Worm (Caenorhabditis elegans) whole organism, young adult: ENCODE results near the gene hsp-110.

Experiments
- D2030.7 ChIP-seq: fragments of 200-800 bp; sonication (Bioruptor generic); IDR thresholded peaks from 2 replicates; pipeline ENCODE4 v1.3.6; 2022; ENCODE audit warnings: missing genetic modification reagents, missing genetic modification characterization, missing compliant biosample characterization
- F10E7.11 ChIP-seq: sonication (generic microtip); optimal IDR thresholded peaks from 2 replicates; lab custom pipeline; 2017; ENCODE audit warnings: mild to moderate bottlenecking, missing genetic modification characterization, moderate library complexity, missing compliant biosample characterization
- F22D6.2 ChIP-seq: sonication (generic microtip); optimal IDR thresholded peaks from 2 replicates; lab custom pipeline; 2016; ENCODE audit warnings: mild to moderate bottlenecking, missing genetic modification characterization, missing compliant biosample characterization
- F23B12.7 ChIP-seq: sonication (generic microtip); optimal IDR thresholded peaks from 2 replicates; lab custom pipeline; 2017; ENCODE audit warnings: missing genetic modification characterization, mild to moderate bottlenecking, missing compliant biosample characterization, antibody characterized with exemption, moderate library complexity; ENCODE audit not compliant: insufficient read depth
- F33H1.4 ChIP-seq: fragments of 200-800 bp; sonication (Bioruptor generic); IDR thresholded peaks from 2 replicates; pipeline ENCODE4 v1.3.6; 2022; ENCODE audit warnings: missing genetic modification reagents, missing genetic modification characterization, missing compliant biosample characterization
- F49E8.2 ChIP-seq: sonication (generic microtip); optimal IDR thresholded peaks from 3 replicates; lab custom pipeline; 2017; ENCODE audit warnings: missing genetic modification characterization, mild to moderate bottlenecking, missing compliant biosample characterization, antibody characterized with exemption, moderate library complexity; ENCODE audit not compliant: insufficient read depth
- F52B5.7 ChIP-seq: sonication (generic microtip); optimal IDR thresholded peaks from 2 replicates; lab custom pipeline; 2016; ENCODE audit warnings: mild to moderate bottlenecking, missing genetic modification characterization, missing compliant biosample characterization
- Y53F4B.3 ChIP-seq: fragments of 200-800 bp; sonication (Bioruptor generic); IDR thresholded peaks from 2 replicates; pipeline ENCODE4 v1.3.6; 2022; ENCODE audit warnings: missing genetic modification reagents, missing genetic modification characterization, missing compliant biosample characterization
- Y53G8AR.9 ChIP-seq: fragments of 200-800 bp; sonication (Bioruptor generic); conservative IDR thresholded peaks from 2 replicates; pipeline ENCODE4 v1.3.6; 2022; ENCODE audit warnings: missing genetic modification reagents, missing genetic modification characterization, missing compliant biosample characterization
- Y56A3A.18 ChIP-seq: fragments of 200-800 bp; sonication (Bioruptor generic); IDR thresholded peaks from 2 replicates; pipeline ENCODE4 v1.3.6; 2022; ENCODE audit warnings: missing genetic modification reagents, missing genetic modification characterization, missing compliant biosample characterization
- Y67H2A.10 ChIP-seq: fragments of 200-800 bp; sonication (Bioruptor generic); conservative IDR thresholded peaks from 2 replicates; pipeline ENCODE4 v1.3.6; 2022; ENCODE audit warnings: missing genetic modification reagents, missing genetic modification characterization, missing compliant biosample characterization
- Y79H2A.3 ChIP-seq: fragments of 200-800 bp; sonication (Bioruptor generic); conservative IDR thresholded peaks from 2 replicates; pipeline ENCODE4 v1.3.6; 2022; ENCODE audit warnings: missing genetic modification reagents, missing genetic modification characterization, missing compliant biosample characterization
- attf-3 ChIP-seq: fragments of 200-800 bp; sonication (Bioruptor generic); conservative IDR thresholded peaks from 2 replicates; pipeline ENCODE4 v1.3.6; 2022; ENCODE audit warnings: missing genetic modification reagents, missing genetic modification characterization, missing compliant biosample characterization
- attf-5 ChIP-seq: fragments of 200-800 bp; sonication (Bioruptor generic); optimal IDR thresholded peaks from 2 replicates; lab custom pipeline; 2018; ENCODE audit warnings: mild to moderate bottlenecking, missing genetic modification characterization, missing compliant biosample characterization
- attf-6 ChIP-seq: fragments of 200-800 bp; sonication (Bioruptor generic); IDR thresholded peaks from 2 replicates; pipeline ENCODE4 v1.3.6; 2022; ENCODE audit warnings: missing genetic modification reagents, missing genetic modification characterization, missing compliant biosample characterization
- ceh-40 ChIP-seq: fragments of 200-800 bp; sonication (Bioruptor generic); IDR thresholded peaks from 2 replicates; pipeline ENCODE4 v1.3.6; 2022; ENCODE audit warnings: missing genetic modification characterization, missing compliant biosample characterization
- egl-18 ChIP-seq: fragments of 200-800 bp; sonication (Bioruptor generic); IDR thresholded peaks from 2 replicates; pipeline ENCODE4 v1.3.6; 2022; ENCODE audit warnings: missing genetic modification reagents, missing genetic modification characterization, missing compliant biosample characterization
- egl-44 ChIP-seq: fragments of 200-800 bp; sonication (Bioruptor generic); IDR thresholded peaks from 2 replicates; pipeline ENCODE4 v1.3.6; 2022; ENCODE audit warnings: missing genetic modification reagents, missing genetic modification characterization, missing compliant biosample characterization
- ekl-4 ChIP-seq: fragments of 200-800 bp; sonication (Bioruptor generic); IDR thresholded peaks from 2 replicates; pipeline ENCODE4 v1.3.6; 2022; ENCODE audit warnings: missing genetic modification reagents, missing genetic modification characterization, missing compliant biosample characterization
- ets-4 ChIP-seq: fragments of 200-800 bp; sonication (Bioruptor generic); optimal IDR thresholded peaks from 2 replicates; lab custom pipeline; 2018; ENCODE audit warnings: mild to moderate bottlenecking, missing genetic modification characterization, missing compliant biosample characterization
- hlh-12 ChIP-seq: sonication (generic microtip); optimal IDR thresholded peaks from 2 replicates; lab custom pipeline; 2016; ENCODE audit warnings: missing genetic modification characterization, missing compliant biosample characterization
- hrde-1 ChIP-seq: sonication (generic microtip); optimal IDR thresholded peaks from 2 replicates; lab custom pipeline; 2016; ENCODE audit warnings: missing genetic modification characterization, mild to moderate bottlenecking, missing compliant biosample characterization, moderate library complexity, missing genotype, missing genetic modification reagents, borderline replicate concordance
- lin-35 ChIP-seq, 3 experiments: fragments of 150-350 bp in 2 of 3; sonication (generic microtip) in 1 of 3; optimal IDR thresholded peaks; 2 replicates each; lab custom pipeline; 2014 to 2018; ENCODE audit warnings: missing biosample characterization in 3 of 3, missing genetic modification characterization in 3 of 3, missing genetic modification reagents in 3 of 3
- lin-40 ChIP-seq: sonication (generic microtip); optimal IDR thresholded peaks from 2 replicates; lab custom pipeline; 2016; ENCODE audit warnings: missing genetic modification characterization, mild to moderate bottlenecking, missing compliant biosample characterization, missing genotype, missing genetic modification reagents
- lir-1 ChIP-seq: fragments of 200-800 bp; sonication (Bioruptor generic); conservative IDR thresholded peaks from 2 replicates; pipeline ENCODE4 v1.3.6; 2022; ENCODE audit warnings: missing genetic modification reagents, missing genetic modification characterization, missing compliant biosample characterization
- lsl-1 ChIP-seq: fragments of 200-800 bp; sonication (Bioruptor generic); optimal IDR thresholded peaks from 2 replicates; lab custom pipeline; 2018; ENCODE audit warnings: mild to moderate bottlenecking, missing genetic modification characterization, moderate library complexity, missing compliant biosample characterization
- madf-6 ChIP-seq: fragments of 200-800 bp; sonication (Bioruptor generic); IDR thresholded peaks from 2 replicates; pipeline ENCODE4 v1.3.6; 2022; ENCODE audit warnings: missing genetic modification reagents, missing genetic modification characterization, missing compliant biosample characterization
- madf-8 ChIP-seq: fragments of 200-800 bp; sonication (Bioruptor generic); conservative IDR thresholded peaks from 2 replicates; pipeline ENCODE4 v1.3.6; 2022; ENCODE audit warnings: missing genetic modification reagents, missing genetic modification characterization, missing compliant biosample characterization
- mcd-1 ChIP-seq: fragments of 200-800 bp; sonication (Bioruptor generic); IDR thresholded peaks from 2 replicates; pipeline ENCODE4 v1.3.6; 2022; ENCODE audit warnings: missing genetic modification reagents, missing genetic modification characterization, missing compliant biosample characterization
- mel-28 ChIP-seq: sonication (generic microtip); optimal IDR thresholded peaks from 2 replicates; lab custom pipeline; 2016; ENCODE audit warnings: borderline replicate concordance, mild to moderate bottlenecking, missing genetic modification characterization, missing compliant biosample characterization
- nfya-2 ChIP-seq: fragments of 200-800 bp; sonication (Bioruptor generic); IDR thresholded peaks from 2 replicates; pipeline ENCODE4 v1.3.6; 2022; ENCODE audit warnings: missing genetic modification reagents, missing genetic modification characterization, missing compliant biosample characterization
- nfyb-1 ChIP-seq: fragments of 200-800 bp; sonication (Bioruptor generic); IDR thresholded peaks from 2 replicates; pipeline ENCODE4 v1.3.6; 2022; ENCODE audit warnings: missing genetic modification reagents, missing genetic modification characterization, missing compliant biosample characterization
- nhr-90 ChIP-seq: sonication (generic microtip); optimal IDR thresholded peaks from 2 replicates; lab custom pipeline; 2016; ENCODE audit warnings: missing genotype, mild to moderate bottlenecking, missing genetic modification characterization, missing compliant biosample characterization
- rcor-1 ChIP-seq: fragments of 200-800 bp; sonication (Bioruptor generic); IDR thresholded peaks from 2 replicates; pipeline ENCODE4 v1.3.6; 2022; ENCODE audit warnings: missing genetic modification reagents, missing genetic modification characterization, missing compliant biosample characterization
- sea-2 ChIP-seq: fragments of 200-800 bp; sonication (Bioruptor generic); IDR thresholded peaks from 2 replicates; pipeline ENCODE4 v1.3.6; 2022; ENCODE audit warnings: missing genetic modification characterization, missing compliant biosample characterization
- snpc-1.3 ChIP-seq: sonication (generic microtip); optimal IDR thresholded peaks from 2 replicates; lab custom pipeline; 2017; ENCODE audit warnings: missing genetic modification characterization, mild to moderate bottlenecking, missing compliant biosample characterization, antibody characterized with exemption, moderate library complexity, missing genotype, missing genetic modification reagents; ENCODE audit not compliant: insufficient read depth
- tlf-1 ChIP-seq: fragments of 200-800 bp; sonication (Bioruptor generic); optimal IDR thresholded peaks from 2 replicates; lab custom pipeline; 2018; ENCODE audit warnings: mild to moderate bottlenecking, missing genetic modification characterization, missing compliant biosample characterization
- unc-130 ChIP-seq: sonication (generic microtip); optimal IDR thresholded peaks from 2 replicates; lab custom pipeline; 2016; ENCODE audit warnings: missing genetic modification reagents, missing genetic modification characterization, missing compliant biosample characterization
- xnd-1 ChIP-seq: sonication (generic microtip); optimal IDR thresholded peaks from 2 replicates; lab custom pipeline; 2016; ENCODE audit warnings: missing genotype, missing genetic modification reagents, missing genetic modification characterization, missing compliant biosample characterization
- ztf-22 ChIP-seq: fragments of 200-800 bp; sonication (Bioruptor generic); optimal IDR thresholded peaks from 2 replicates; lab custom pipeline; 2018; ENCODE audit warnings: mild to moderate bottlenecking, missing genetic modification characterization, moderate library complexity, missing compliant biosample characterization
- ztf-26 ChIP-seq: sonication (generic microtip); optimal IDR thresholded peaks from 2 replicates; lab custom pipeline; 2017; ENCODE audit warnings: missing genetic modification characterization, missing compliant biosample characterization
- ztf-6 ChIP-seq: fragments of 200-800 bp; sonication (Bioruptor generic); IDR thresholded peaks from 2 replicates; pipeline ENCODE4 v1.3.6; 2022; ENCODE audit warnings: missing genetic modification reagents, missing genetic modification characterization, missing compliant biosample characterization

Gene hsp-110

ce11 chrIII:8429497-8429896, 17.2 kb downstream of the hsp-110 start (continued):
- TF ChIP-seq F23B12.7 (tag; lab: Kevin White, UChicago) (no peak), F33H1.4 (GFP tag; lab: Robert Waterston, UW) (no peak), nhr-90 (tag; lab: Kevin White, UChicago) (no peak), sea-2 (GFP tag; lab: Robert Waterston, UW) (no peak), F49E8.2 (no peak), Y53G8AR.9 (no peak)

- TF ChIP-seq D2030.7 (peak; percentile 44; the same call in 1 of the 2 replicates), F33H1.4 (GFP tag; lab: Robert Waterston, UW) (peak; percentile 36; the same call in 1 of the 2 replicates), snpc-1.3 (tag; lab: Kevin White, UChicago) (peak; percentile 7), xnd-1 (tag; lab: Kevin White, UChicago) (peak; percentile 81), lsl-1 (GFP tag; lab: Kevin White, UChicago) (peak; percentile 59), attf-3 (GFP tag; lab: Robert Waterston, UW) (peak; percentile 55; the same call in 1 of the 2 replicates), nfyb-1 (GFP tag; lab: Robert Waterston, UW) (no peak), Y53F4B.3 (no peak), madf-8 (GFP tag; lab: Robert Waterston, UW) (peak; percentile 95), madf-6 (peak; percentile 96), F23B12.7 (tag; lab: Kevin White, UChicago) (peak; percentile 1)
Measured at ce11 chrIII:8429035-8429434, 17.7 kb downstream of the hsp-110 start, which contains the start of gene ZK1236.1. ZK1236.1 (plus strand) TSS chrIII:8429297.

- peak; percentile 16 for TF ChIP-seq lin-40
- TF ChIP-seq egl-18 (GFP tag; lab: Robert Waterston, UW) = no peak
Measured at ce11 chrIII:8426271-8426670, 20.4 kb downstream of the hsp-110 start, which contains the start of gene cec-1. cec-1 (plus strand) TSS chrIII:8426333.

- TF ChIP-seq mel-28 (tag; lab: Kevin White, UChicago) (no peak), attf-5 (GFP tag; lab: Kevin White, UChicago) (peak; percentile 84), lsl-1 (GFP tag; lab: Kevin White, UChicago) (no peak), egl-44 (GFP tag; lab: Robert Waterston, UW) (peak; percentile 52; the same call in 1 of the 2 replicates), ztf-22 (GFP tag; lab: Kevin White, UChicago) (no peak), tlf-1 (no peak), nfya-2 (GFP tag; lab: Robert Waterston, UW) (no peak), ekl-4 (GFP tag; lab: Robert Waterston, UW) (peak; percentile 58; the same call in 1 of the 2 replicates), snpc-1.3 (tag; lab: Kevin White, UChicago) (no peak), F22D6.2 (tag; lab: Kevin White, UChicago) (peak; percentile 35), ets-4 (GFP tag; lab: Kevin White, UChicago) (peak; percentile 68), lir-1 (0 out of 2 replicates have a peak, but pooled peaks have one; percentile 9), ceh-40 (GFP tag; lab: Robert Waterston, UW) (no peak), nhr-90 (tag; lab: Kevin White, UChicago) (peak; percentile 56), rcor-1 (peak; percentile 63), lin-35 (GFP tag; optimal IDR thresholded peaks at IDR 0.05; lab: Kevin White, UChicago) (peak in 1 of 3 experiments; percentile 27), unc-130 (GFP tag; lab: Kevin White, UChicago) (no peak), hlh-12 (tag; lab: Kevin White, UChicago) (no peak), F10E7.11 (tag; lab: Kevin White, UChicago) (no peak), Y56A3A.18 (GFP tag; lab: Robert Waterston, UW) (peak; percentile 65; the same call in 1 of the 2 replicates), F52B5.7 (no peak), ztf-6 (GFP tag; lab: Robert Waterston, UW) (no peak), hrde-1 (no peak), attf-6 (GFP tag; lab: Robert Waterston, UW) (no peak), Y79H2A.3 (no peak), ztf-26 (peak; percentile 54), mcd-1 (GFP tag; lab: Robert Waterston, UW) (peak; percentile 59), Y67H2A.10 (GFP tag; lab: Robert Waterston, UW) (no peak)
Measured at ce11 chrIII:8425076-8425475, 21.6 kb downstream of the hsp-110 start.
